Worm (Caenorhabditis elegans): ENCODE results near the gene srh-80.

srh-80 gene

ce11 chrV:237012-237411 is 17.3 kb downstream of the srh-80 start:
- TF ChIP-seq cnd-1 (tag; optimal IDR thresholded peaks at IDR 0.05) = no peak
- TF ChIP-seq mep-1 (tag; optimal IDR thresholded peaks at IDR 0.05) = no peak
- no peak for TF ChIP-seq lin-32 (GFP tag; optimal IDR thresholded peaks at IDR 0.05)
- no peak for TF ChIP-seq unc-120 (tag; optimal IDR thresholded peaks at IDR 0.05; ENCODE audit: poor library complexity, severe bottlenecking)

- TF ChIP-seq lsy-2 (tag; optimal IDR thresholded peaks at IDR 0.05) (no peak), nhr-76 (tag; optimal IDR thresholded peaks at IDR 0.05) (no peak), mls-2 (tag; optimal IDR thresholded peaks at IDR 0.05) (no peak), lin-32 (GFP tag; optimal IDR thresholded peaks at IDR 0.05) (no peak), flh-1 (GFP tag; optimal IDR thresholded peaks at IDR 0.05) (no peak), cnd-1 (tag; optimal IDR thresholded peaks at IDR 0.05) (no peak), unc-120 (tag; optimal IDR thresholded peaks at IDR 0.05; ENCODE audit: poor library complexity, severe bottlenecking) (no peak), sem-2 (GFP tag; optimal IDR thresholded peaks at IDR 0.05) (no peak), nhr-28 (tag; optimal IDR thresholded peaks at IDR 0.05) (no peak), M03D4.4 (tag; optimal IDR thresholded peaks at IDR 0.05) (no peak), elt-3 (tag; optimal IDR thresholded peaks at IDR 0.05) (no peak), hlh-1 (tag; optimal IDR thresholded peaks at IDR 0.05) (no peak), pha-4 (tag; optimal IDR thresholded peaks at IDR 0.05) (no peak), snpc-4 (tag; optimal IDR thresholded peaks at IDR 0.05) (no peak), ham-2 (GFP tag; optimal IDR thresholded peaks at IDR 0.05) (no peak), ceh-83 (GFP tag; optimal IDR thresholded peaks at IDR 0.05) (no peak), bed-3 (GFP tag; optimal IDR thresholded peaks at IDR 0.05) (no peak), ztf-11 (tag; optimal IDR thresholded peaks at IDR 0.05) (no peak), ces-1 (GFP tag; optimal IDR thresholded peaks at IDR 0.05) (no peak)
These were observed 18.4 kb downstream of the srh-80 start, which contains the start of gene R02C2.1 for ce11 chrV:238094-238493. Gene R02C2.1, minus strand, starts transcription at chrV:238194.

- no peak for TF ChIP-seq snpc-4 (tag; optimal IDR thresholded peaks at IDR 0.05)
- TF ChIP-seq nhr-2 (tag; optimal IDR thresholded peaks at IDR 0.05) = peak; percentile 91
These were observed 20.6 kb downstream of the srh-80 start, which contains the start of gene txt-2 for ce11 chrV:240287-240686. Gene txt-2, minus strand, starts transcription at chrV:240500.

ce11 chrV:242518-242917 is 22.8 kb downstream of the srh-80 start, which contains the start of gene R02C2.7:
Gene R02C2.7, minus strand, starts transcription at chrV:242618.
- TF ChIP-seq elt-1 (tag; optimal IDR thresholded peaks at IDR 0.05; ENCODE audit: borderline replicate concordance, insufficient read depth) = no peak
- no peak for TF ChIP-seq ham-2 (GFP tag; optimal IDR thresholded peaks at IDR 0.05)
- TF ChIP-seq mab-5 (tag; optimal IDR thresholded peaks at IDR 0.05) = no peak
- no peak for TF ChIP-seq lin-32 (GFP tag; optimal IDR thresholded peaks at IDR 0.05)
- TF ChIP-seq lin-13 (tag; optimal IDR thresholded peaks at IDR 0.05) = no peak
- TF ChIP-seq nhr-28 (tag; optimal IDR thresholded peaks at IDR 0.05) = no peak
- TF ChIP-seq elt-3 (tag; optimal IDR thresholded peaks at IDR 0.05) = no peak
- TF ChIP-seq cnd-1 (tag; optimal IDR thresholded peaks at IDR 0.05) = no peak
- no peak for TF ChIP-seq unc-39 (tag; optimal IDR thresholded peaks at IDR 0.05)

- TF ChIP-seq ceh-39 (tag; optimal IDR thresholded peaks at IDR 0.05) (peak; percentile 8), lin-13 (tag; optimal IDR thresholded peaks at IDR 0.05) (no peak)
These were observed 26.4 kb downstream of the srh-80 start, which contains the start of gene kin-34 for ce11 chrV:246097-246496. Gene kin-34, minus strand, starts transcription at chrV:246197.

ce11 chrV:247576-247975 is 27.8 kb downstream of the srh-80 start:
- no peak for TF ChIP-seq pha-4 (tag; optimal IDR thresholded peaks at IDR 0.05)
- TF ChIP-seq tbx-8 (GFP tag; optimal IDR thresholded peaks at IDR 0.05) = no peak
- TF ChIP-seq ztf-11 (tag; optimal IDR thresholded peaks at IDR 0.05) = no peak
- TF ChIP-seq M03D4.4 (tag; optimal IDR thresholded peaks at IDR 0.05) = no peak
- TF ChIP-seq bed-3 (GFP tag; optimal IDR thresholded peaks at IDR 0.05) = no peak

ce11 chrV:248636-249035 is 28.9 kb downstream of the srh-80 start:
- TF ChIP-seq blmp-1 (tag; optimal IDR thresholded peaks at IDR 0.05) (no peak), ces-1 (GFP tag; optimal IDR thresholded peaks at IDR 0.05) (no peak), nhr-76 (tag; optimal IDR thresholded peaks at IDR 0.05) (no peak), lin-32 (GFP tag; optimal IDR thresholded peaks at IDR 0.05) (no peak), lin-13 (tag; optimal IDR thresholded peaks at IDR 0.05) (no peak), cnd-1 (tag; optimal IDR thresholded peaks at IDR 0.05) (no peak), snpc-4 (tag; optimal IDR thresholded peaks at IDR 0.05) (no peak), mls-2 (tag; optimal IDR thresholded peaks at IDR 0.05) (no peak), nhr-28 (tag; optimal IDR thresholded peaks at IDR 0.05) (no peak), ceh-39 (tag; optimal IDR thresholded peaks at IDR 0.05) (no peak), nhr-12 (tag; optimal IDR thresholded peaks at IDR 0.05) (no peak), drap-1 (GFP tag; optimal IDR thresholded peaks at IDR 0.05) (no peak)

Data from whole organism, mixed stage, embryonic.